Worm (Caenorhabditis elegans) whole organism, L4/young adult: ENCODE data around the gene ced-6.

Experiments
- W03F9.2 ChIP-seq: fragments of 150-350 bp; optimal IDR thresholded peaks from 2 replicates; lab custom pipeline; 2014; ENCODE audit warnings: missing biosample characterization, missing genetic modification characterization
- him-1 ChIP-seq: sonication (generic microtip); optimal IDR thresholded peaks from 2 replicates; lab custom pipeline; 2016; ENCODE audit warnings: missing genotype, missing genetic modification reagents, missing genetic modification characterization, missing compliant biosample characterization

- TF ChIP-seq him-1 (tag; lab: Kevin White, UChicago) (no peak), W03F9.2 (tag; lab: Kevin White, UChicago) (no peak)
Observed at ce11 chrIII:5630350-5630749, 34.8 kb downstream of the ced-6 start.
